Worm (Caenorhabditis elegans) whole organism, L2 larva: ENCODE results near the gene K08E7.8.

Experiments used
- C34F6.9 ChIP-seq: fragments of 150-350 bp; optimal IDR thresholded peaks from 2 replicates; lab custom pipeline; 2014; ENCODE audit warnings: missing biosample characterization, missing genetic modification characterization
- F13H6.1 ChIP-seq: sonication (generic microtip); optimal IDR thresholded peaks from 2 replicates; lab custom pipeline; 2016; ENCODE audit warnings: missing genetic modification characterization, missing compliant biosample characterization
- R02D3.7 ChIP-seq: fragments of 150-350 bp; optimal IDR thresholded peaks from 2 replicates; lab custom pipeline; 2014; ENCODE audit warnings: missing biosample characterization, missing genetic modification characterization
- Y55F3AM.14 ChIP-seq: fragments of 200-800 bp; sonication (Bioruptor generic); optimal IDR thresholded peaks from 2 replicates; lab custom pipeline; 2018; ENCODE audit warnings: mild to moderate bottlenecking, missing genetic modification characterization, missing compliant biosample characterization
- ZK546.5 ChIP-seq: sonication (generic microtip); optimal IDR thresholded peaks from 2 replicates; lab custom pipeline; 2017; ENCODE audit warnings: missing biosample characterization, missing genetic modification characterization
- alr-1 ChIP-seq: fragments of 150-350 bp; optimal IDR thresholded peaks from 2 replicates; lab custom pipeline; 2014; ENCODE audit warnings: missing biosample characterization, missing genetic modification characterization
- aly-2 ChIP-seq: fragments of 150-350 bp; optimal IDR thresholded peaks from 2 replicates; lab custom pipeline; 2014; ENCODE audit warnings: missing biosample characterization, missing genetic modification characterization
- ama-1 ChIP-seq: fragments of 150-350 bp; optimal IDR thresholded peaks from 2 replicates; lab custom pipeline; 2018; ENCODE audit warnings: inconsistent platforms
- blmp-1 ChIP-seq: sonication (generic microtip); optimal IDR thresholded peaks from 2 replicates; lab custom pipeline; 2017; ENCODE audit warnings: missing genetic modification characterization, mild to moderate bottlenecking, missing compliant biosample characterization, antibody characterized with exemption, moderate library complexity; ENCODE audit not compliant: insufficient read depth
- ceh-16 ChIP-seq: fragments of 150-350 bp; optimal IDR thresholded peaks from 2 replicates; lab custom pipeline; 2014; ENCODE audit warnings: missing biosample characterization, missing genetic modification characterization
- ceh-82 ChIP-seq: fragments of 150-350 bp; optimal IDR thresholded peaks from 2 replicates; lab custom pipeline; 2014; ENCODE audit warnings: missing biosample characterization, missing genetic modification characterization
- crh-2 ChIP-seq: sonication (generic microtip); optimal IDR thresholded peaks from 2 replicates; lab custom pipeline; 2017; ENCODE audit warnings: missing biosample characterization, missing genetic modification characterization
- dmd-4 ChIP-seq: sonication (generic microtip); optimal IDR thresholded peaks from 2 replicates; lab custom pipeline; 2017; ENCODE audit warnings: missing biosample characterization, missing genetic modification characterization
- elt-3 ChIP-seq: sonication (generic microtip); optimal IDR thresholded peaks from 2 replicates; lab custom pipeline; 2017; ENCODE audit warnings: missing biosample characterization, missing genetic modification characterization
- fos-1 ChIP-seq: fragments of 150-350 bp; optimal IDR thresholded peaks from 2 replicates; lab custom pipeline; 2014; ENCODE audit warnings: missing biosample characterization, missing genetic modification characterization
- gmeb-1 ChIP-seq: fragments of 150-350 bp; optimal IDR thresholded peaks from 2 replicates; lab custom pipeline; 2014; ENCODE audit warnings: missing biosample characterization, missing genetic modification characterization
- lin-11 ChIP-seq: fragments of 150-350 bp; sonication (generic microtip); optimal IDR thresholded peaks from 2 replicates; lab custom pipeline; 2014; ENCODE audit warnings: missing biosample characterization, missing genetic modification characterization, inconsistent platforms, mixed read lengths
- lin-39 ChIP-seq: fragments of 150-350 bp; optimal IDR thresholded peaks from 2 replicates; lab custom pipeline; 2014; ENCODE audit warnings: missing biosample characterization, missing genetic modification reagents, missing genetic modification characterization
- mab-5 ChIP-seq: fragments of 150-350 bp; optimal IDR thresholded peaks from 2 replicates; lab custom pipeline; 2014; ENCODE audit warnings: missing biosample characterization, missing genetic modification characterization
- mbf-1 ChIP-seq: sonication (generic microtip); optimal IDR thresholded peaks from 2 replicates; lab custom pipeline; 2017; ENCODE audit warnings: missing biosample characterization, missing genetic modification characterization
- nhr-10 ChIP-seq: sonication (generic microtip); optimal IDR thresholded peaks from 2 replicates; lab custom pipeline; 2017; ENCODE audit warnings: missing biosample characterization, missing genetic modification characterization
- nhr-12 ChIP-seq: fragments of 150-350 bp; optimal IDR thresholded peaks from 2 replicates; lab custom pipeline; 2014; ENCODE audit warnings: missing biosample characterization, missing genetic modification characterization
- nhr-129 ChIP-seq: fragments of 150-350 bp; optimal IDR thresholded peaks from 2 replicates; lab custom pipeline; 2014; ENCODE audit warnings: missing biosample characterization, missing genetic modification characterization
- nhr-23 ChIP-seq: fragments of 150-350 bp; optimal IDR thresholded peaks from 2 replicates; lab custom pipeline; 2014; ENCODE audit warnings: missing biosample characterization, missing genetic modification reagents, missing genetic modification characterization
- nhr-237 ChIP-seq: fragments of 150-350 bp; optimal IDR thresholded peaks from 2 replicates; lab custom pipeline; 2014; ENCODE audit warnings: missing biosample characterization, missing genetic modification characterization
- nhr-25 ChIP-seq: fragments of 150-350 bp; sonication (generic microtip); optimal IDR thresholded peaks from 3 replicates; lab custom pipeline; 2014; ENCODE audit warnings: missing biosample characterization, missing genetic modification characterization
- nhr-77 ChIP-seq: fragments of 150-350 bp; optimal IDR thresholded peaks from 2 replicates; lab custom pipeline; 2014; ENCODE audit warnings: missing biosample characterization, missing genetic modification characterization
- peb-1 ChIP-seq: fragments of 150-350 bp; optimal IDR thresholded peaks from 2 replicates; lab custom pipeline; 2014; ENCODE audit warnings: missing biosample characterization, missing genetic modification characterization
- sem-4 ChIP-seq: fragments of 150-350 bp; optimal IDR thresholded peaks from 2 replicates; lab custom pipeline; 2014; ENCODE audit warnings: missing biosample characterization, missing genetic modification reagents, missing genetic modification characterization
- skn-1 ChIP-seq: sonication (generic microtip); optimal IDR thresholded peaks from 2 replicates; lab custom pipeline; 2017; ENCODE audit warnings: missing biosample characterization, missing genetic modification characterization
- sma-3 ChIP-seq: sonication (generic microtip); optimal IDR thresholded peaks from 2 replicates; lab custom pipeline; 2016; ENCODE audit warnings: missing genetic modification reagents, missing genetic modification characterization, missing compliant biosample characterization
- sma-9 ChIP-seq, 2 experiments: fragments of 150-350 bp in 1 of 2; sonication (generic microtip) in 1 of 2; optimal IDR thresholded peaks; 2 replicates each; lab custom pipeline; 2014 to 2016; ENCODE audit warnings: missing genetic modification characterization in 2 of 2, mild to moderate bottlenecking in 1 of 2, missing biosample characterization in 1 of 2, missing compliant biosample characterization in 1 of 2, missing genetic modification reagents in 1 of 2, moderate library complexity in 1 of 2
- snpc-4 ChIP-seq: fragments of 150-350 bp; optimal IDR thresholded peaks from 2 replicates; lab custom pipeline; 2014; ENCODE audit warnings: missing biosample characterization, missing genetic modification characterization
- unc-39 ChIP-seq: fragments of 150-350 bp; optimal IDR thresholded peaks from 2 replicates; lab custom pipeline; 2014; ENCODE audit warnings: missing biosample characterization, missing genetic modification characterization
- unc-55 ChIP-seq: fragments of 150-350 bp; sonication (generic microtip); optimal IDR thresholded peaks from 3 replicates; lab custom pipeline; 2014; ENCODE audit warnings: missing biosample characterization, missing genetic modification reagents, missing genetic modification characterization
- unc-62 ChIP-seq: fragments of 150-350 bp; optimal IDR thresholded peaks from 2 replicates; lab custom pipeline; 2014; ENCODE audit warnings: missing biosample characterization, missing genetic modification reagents, missing genetic modification characterization
- zag-1 ChIP-seq: fragments of 150-350 bp; optimal IDR thresholded peaks from 2 replicates; lab custom pipeline; 2014; ENCODE audit warnings: missing biosample characterization, missing genetic modification characterization
- ztf-1 ChIP-seq: fragments of 200-800 bp; sonication (Bioruptor generic); conservative IDR thresholded peaks from 2 replicates; pipeline ENCODE4 v1.3.6; 2022; ENCODE audit warnings: missing genetic modification characterization, missing compliant biosample characterization
- ztf-11 ChIP-seq: sonication (generic microtip); optimal IDR thresholded peaks from 2 replicates; lab custom pipeline; 2017; ENCODE audit warnings: missing biosample characterization, missing genetic modification characterization
- ztf-4 ChIP-seq: fragments of 150-350 bp; optimal IDR thresholded peaks from 2 replicates; lab custom pipeline; 2014; ENCODE audit warnings: missing biosample characterization, missing genetic modification characterization

The K08E7.8 gene

ce11 chrIV:12585966-12586365 is at the start of gene K08E7.8:
Gene K08E7.8, minus strand, starts transcription at chrIV:12586066.
- TF ChIP-seq alr-1 (no peak), skn-1 (tag; lab: Kevin White, UChicago) (no peak), nhr-237 (tag; lab: Kevin White, UChicago) (no peak), nhr-23 (tag; lab: Kevin White, UChicago) (no peak), unc-62 (GFP tag; lab: Kevin White, UChicago) (no peak), crh-2 (no peak), ama-1 (no peak), ztf-1 (GFP tag; lab: Robert Waterston, UW) (no peak), nhr-129 (no peak), elt-3 (tag; lab: Kevin White, UChicago) (no peak), nhr-77 (tag; lab: Kevin White, UChicago) (no peak), nhr-25 (tag; lab: Kevin White, UChicago) (no peak), blmp-1 (tag; lab: Kevin White, UChicago) (no peak), lin-39 (no peak), ztf-4 (no peak)

- TF ChIP-seq aly-2 (tag; lab: Kevin White, UChicago) (no peak), blmp-1 (tag; lab: Kevin White, UChicago) (peak; percentile 35), Y55F3AM.14 (GFP tag; lab: Kevin White, UChicago) (no peak), alr-1 (no peak), gmeb-1 (tag; lab: Kevin White, UChicago) (peak; percentile 32), elt-3 (tag; lab: Kevin White, UChicago) (no peak), nhr-25 (tag; lab: Kevin White, UChicago) (peak; percentile 48), snpc-4 (tag; lab: Kevin White, UChicago) (no peak), sma-3 (GFP tag; lab: Kevin White, UChicago) (peak; percentile 9), ceh-82 (no peak), R02D3.7 (tag; lab: Kevin White, UChicago) (no peak), mbf-1 (no peak), nhr-77 (tag; lab: Kevin White, UChicago) (no peak), ama-1 (no peak), peb-1 (tag; lab: Kevin White, UChicago) (no peak), unc-39 (no peak), sma-9 (GFP tag; optimal IDR thresholded peaks at IDR 0.05; lab: Kevin White, UChicago) (no peak), sma-9 (tag; optimal IDR thresholded peaks at IDR 0.05; lab: Kevin White, UChicago) (no peak), fos-1 (tag; lab: Kevin White, UChicago) (peak; percentile 87), F13H6.1 (tag; lab: Kevin White, UChicago) (no peak), dmd-4 (no peak), nhr-23 (tag; lab: Kevin White, UChicago) (no peak), nhr-10 (tag; lab: Kevin White, UChicago) (no peak), unc-62 (GFP tag; lab: Kevin White, UChicago) (no peak), ZK546.5 (tag; lab: Kevin White, UChicago) (no peak), ztf-4 (no peak), ztf-11 (tag; lab: Kevin White, UChicago) (no peak), lin-11 (no peak), mab-5 (tag; lab: Kevin White, UChicago) (peak; percentile 44), lin-39 (no peak)
Observed at ce11 chrIV:12633825-12634224, 48.0 kb upstream of the K08E7.8 start.

- TF ChIP-seq mab-5 (tag; lab: Kevin White, UChicago) (peak; percentile 24), mbf-1 (no peak), zag-1 (tag; lab: Kevin White, UChicago) (no peak), nhr-12 (no peak), sem-4 (peak; percentile 0), nhr-25 (tag; lab: Kevin White, UChicago) (peak; percentile 9), Y55F3AM.14 (GFP tag; lab: Kevin White, UChicago) (no peak), elt-3 (tag; lab: Kevin White, UChicago) (no peak), blmp-1 (tag; lab: Kevin White, UChicago) (no peak), C34F6.9 (tag; lab: Kevin White, UChicago) (peak; percentile 36), unc-55 (peak; percentile 10), ceh-16 (tag; lab: Kevin White, UChicago) (no peak), nhr-23 (tag; lab: Kevin White, UChicago) (no peak), sma-3 (GFP tag; lab: Kevin White, UChicago) (no peak)
Observed at ce11 chrIV:12632430-12632829, 46.6 kb upstream of the K08E7.8 start.
